Fruit fly (Drosophila melanogaster): ENCODE results near the gene Vps60.

- TF ChIP-seq CTCF (optimal IDR thresholded peaks at IDR 0.05) (no peak), CG8478 (optimal IDR thresholded peaks at IDR 0.05) (no peak)
Observed at dm6 chr3L:17642017-17642416, 20.6 kb upstream of the Vps60 start.

Data from S2 (cell line).